Worm (Caenorhabditis elegans) whole organism, L3 larva: ENCODE data around the gene T22G5.1.
A peak's percentile ranks its signal among the peaks of the same experiment; 100 is the strongest.

Experiments
- ZK546.5 ChIP-seq: sonication (generic microtip); optimal IDR thresholded peaks from 2 replicates; lab custom pipeline; 2017; ENCODE audit warnings: missing biosample characterization, missing genetic modification characterization
- aly-2 ChIP-seq: fragments of 150-350 bp; optimal IDR thresholded peaks from 2 replicates; lab custom pipeline; 2014; ENCODE audit warnings: missing biosample characterization, missing genetic modification characterization
- ama-1 ChIP-seq: fragments of 150-350 bp; optimal IDR thresholded peaks from 2 replicates; lab custom pipeline; 2018
- ceh-16 ChIP-seq: sonication (generic microtip); optimal IDR thresholded peaks from 2 replicates; lab custom pipeline; 2017; ENCODE audit warnings: missing biosample characterization, missing genetic modification characterization
- ceh-28 ChIP-seq: fragments of 150-350 bp; optimal IDR thresholded peaks from 2 replicates; lab custom pipeline; 2014; ENCODE audit warnings: missing biosample characterization, missing genetic modification reagents, missing genetic modification characterization
- ceh-82 ChIP-seq: fragments of 150-350 bp; optimal IDR thresholded peaks from 2 replicates; lab custom pipeline; 2014; ENCODE audit warnings: missing biosample characterization, missing genetic modification characterization
- ceh-9 ChIP-seq: sonication (generic microtip); optimal IDR thresholded peaks from 2 replicates; lab custom pipeline; 2018; ENCODE audit warnings: missing biosample characterization, missing genetic modification characterization
- daf-12 ChIP-seq: fragments of 150-350 bp; optimal IDR thresholded peaks from 2 replicates; lab custom pipeline; 2014; ENCODE audit warnings: missing biosample characterization, missing genetic modification reagents, missing genetic modification characterization
- egl-27 ChIP-seq: sonication (generic microtip); optimal IDR thresholded peaks from 4 replicates; lab custom pipeline; 2017; ENCODE audit warnings: missing biosample characterization, missing genetic modification reagents, missing genetic modification characterization
- elt-1 ChIP-seq: fragments of 150-350 bp; optimal IDR thresholded peaks from 2 replicates; lab custom pipeline; 2014; ENCODE audit warnings: missing biosample characterization, missing genetic modification characterization
- elt-2 ChIP-seq: sonication (generic microtip); optimal IDR thresholded peaks from 2 replicates; lab custom pipeline; 2016; ENCODE audit warnings: missing genetic modification reagents, mild to moderate bottlenecking, missing genetic modification characterization, missing compliant biosample characterization
- elt-3 ChIP-seq, 3 experiments: fragments of 150-350 bp in 1 of 3; sonication (generic microtip) in 2 of 3; optimal IDR thresholded peaks; 2 replicates in 2 of 3; 4 replicates in 1 of 3; lab custom pipeline; 2014 to 2017; ENCODE audit warnings: missing biosample characterization in 3 of 3, missing genetic modification characterization in 3 of 3
- eor-1 ChIP-seq, 2 experiments: fragments of 150-350 bp; optimal IDR thresholded peaks; 2 replicates each; lab custom pipeline; 2014 to 2018; ENCODE audit warnings: missing biosample characterization in 2 of 2, missing genetic modification characterization in 2 of 2
- fkh-10 ChIP-seq: sonication (generic microtip); optimal IDR thresholded peaks from 2 replicates; lab custom pipeline; 2017; ENCODE audit warnings: missing biosample characterization, missing genetic modification reagents, missing genetic modification characterization
- fkh-2 ChIP-seq: fragments of 150-350 bp; optimal IDR thresholded peaks from 2 replicates; lab custom pipeline; 2014; ENCODE audit warnings: missing biosample characterization, missing genetic modification reagents, missing genetic modification characterization
- fos-1 ChIP-seq: fragments of 150-350 bp; optimal IDR thresholded peaks from 2 replicates; lab custom pipeline; 2014; ENCODE audit warnings: missing biosample characterization, missing genetic modification characterization
- hmg-11 ChIP-seq: sonication (generic microtip); optimal IDR thresholded peaks from 2 replicates; lab custom pipeline; 2016; ENCODE audit warnings: missing genetic modification characterization, missing compliant biosample characterization
- lin-15B ChIP-seq: fragments of 150-350 bp; optimal IDR thresholded peaks from 2 replicates; lab custom pipeline; 2014; ENCODE audit warnings: missing biosample characterization, missing genetic modification characterization
- lin-39 ChIP-seq: fragments of 150-350 bp; optimal IDR thresholded peaks from 2 replicates; lab custom pipeline; 2018; ENCODE audit warnings: missing biosample characterization, missing genetic modification reagents, missing genetic modification characterization
- mml-1 ChIP-seq: fragments of 150-350 bp; sonication (generic microtip); optimal IDR thresholded peaks from 3 replicates; lab custom pipeline; 2014; ENCODE audit warnings: missing biosample characterization, missing genetic modification characterization
- nfya-1 ChIP-seq: sonication (generic microtip); optimal IDR thresholded peaks from 2 replicates; lab custom pipeline; 2017; ENCODE audit warnings: missing genetic modification characterization, mild to moderate bottlenecking, missing compliant biosample characterization, antibody characterized with exemption, moderate library complexity; ENCODE audit not compliant: insufficient read depth
- nhr-11 ChIP-seq: fragments of 150-350 bp; optimal IDR thresholded peaks from 2 replicates; lab custom pipeline; 2014; ENCODE audit warnings: missing biosample characterization, missing genetic modification characterization
- nhr-12 ChIP-seq: fragments of 150-350 bp; optimal IDR thresholded peaks from 2 replicates; lab custom pipeline; 2014; ENCODE audit warnings: missing biosample characterization, missing genetic modification characterization
- nhr-237 ChIP-seq: fragments of 150-350 bp; optimal IDR thresholded peaks from 2 replicates; lab custom pipeline; 2014; ENCODE audit warnings: missing biosample characterization, missing genetic modification characterization
- nhr-25 ChIP-seq: sonication (generic microtip); optimal IDR thresholded peaks from 2 replicates; lab custom pipeline; 2017; ENCODE audit warnings: missing biosample characterization, missing genetic modification characterization
- nhr-43 ChIP-seq: sonication (generic microtip); optimal IDR thresholded peaks from 2 replicates; lab custom pipeline; 2016; ENCODE audit warnings: mild to moderate bottlenecking, missing genetic modification characterization, missing compliant biosample characterization; ENCODE audit not compliant: poor library complexity, severe bottlenecking
- nhr-67 ChIP-seq: fragments of 150-350 bp; optimal IDR thresholded peaks from 2 replicates; lab custom pipeline; 2014; ENCODE audit warnings: missing biosample characterization, missing genetic modification characterization
- nhr-77 ChIP-seq: fragments of 150-350 bp; optimal IDR thresholded peaks from 2 replicates; lab custom pipeline; 2014; ENCODE audit warnings: missing biosample characterization, missing genetic modification characterization
- pha-4 ChIP-seq: fragments of 150-350 bp; optimal IDR thresholded peaks from 2 replicates; lab custom pipeline; 2014; ENCODE audit warnings: missing biosample characterization, missing genetic modification reagents, missing genetic modification characterization
- pqm-1 ChIP-seq: fragments of 150-350 bp; optimal IDR thresholded peaks from 2 replicates; lab custom pipeline; 2017; ENCODE audit warnings: missing biosample characterization, missing genetic modification characterization, inconsistent platforms
- skn-1 ChIP-seq: fragments of 150-350 bp; optimal IDR thresholded peaks from 2 replicates; lab custom pipeline; 2014; ENCODE audit warnings: missing biosample characterization, missing genetic modification characterization
- snpc-4 ChIP-seq: fragments of 150-350 bp; optimal IDR thresholded peaks from 2 replicates; lab custom pipeline; 2014; ENCODE audit warnings: missing biosample characterization, missing genetic modification characterization
- tbx-2 ChIP-seq: sonication (generic microtip); optimal IDR thresholded peaks from 2 replicates; lab custom pipeline; 2016; ENCODE audit warnings: mild to moderate bottlenecking, missing genetic modification characterization, missing compliant biosample characterization
- unc-62 ChIP-seq: fragments of 150-350 bp; sonication (generic microtip); optimal IDR thresholded peaks from 4 replicates; lab custom pipeline; 2014; ENCODE audit warnings: missing biosample characterization, missing genetic modification reagents, missing genetic modification characterization
- ztf-11 ChIP-seq: fragments of 150-350 bp; optimal IDR thresholded peaks from 2 replicates; lab custom pipeline; 2014; ENCODE audit warnings: missing biosample characterization, missing genetic modification characterization
- ztf-4 ChIP-seq: fragments of 150-350 bp; optimal IDR thresholded peaks from 2 replicates; lab custom pipeline; 2014; ENCODE audit warnings: missing biosample characterization, missing genetic modification characterization

T22G5.1 gene

ce11 chrV:13848379-13848778 is 28.2 kb upstream of the T22G5.1 start, which contains the start of gene srx-133:
TSS of gene srx-133 (plus strand) at chrV:13848679.
- TF ChIP-seq ceh-82 (tag; lab: Kevin White, UChicago) (no peak), pqm-1 (tag; lab: Kevin White, UChicago) (no peak), nhr-67 (tag; lab: Kevin White, UChicago) (no peak), elt-2 (tag; lab: Kevin White, UChicago) (no peak), ZK546.5 (no peak), lin-15B (tag; lab: Kevin White, UChicago) (no peak)

- TF ChIP-seq unc-62 (GFP tag; lab: Kevin White, UChicago): no peak
- no peak for TF ChIP-seq elt-1 (tag; lab: Kevin White, UChicago)
- no peak for TF ChIP-seq ceh-16
- no peak for TF ChIP-seq fkh-10 (GFP tag; lab: Kevin White, UChicago)
- no peak for TF ChIP-seq aly-2 (tag; lab: Kevin White, UChicago)
- no peak for TF ChIP-seq eor-1 (tag; optimal IDR thresholded peaks at IDR 0.05; lab: Kevin White, UChicago)
- no peak for TF ChIP-seq skn-1 (tag; lab: Kevin White, UChicago)
- no peak for TF ChIP-seq ZK546.5
- no peak for TF ChIP-seq ceh-82 (tag; lab: Kevin White, UChicago)
- TF ChIP-seq ama-1 (lab: Kevin White, UChicago): no peak
- no peak for TF ChIP-seq fos-1 (tag; lab: Kevin White, UChicago)
- no peak for TF ChIP-seq fkh-2 (tag; lab: Kevin White, UChicago)
- no peak for TF ChIP-seq nhr-25 (tag; lab: Kevin White, UChicago)
- no peak for TF ChIP-seq hmg-11 (tag; lab: Kevin White, UChicago)
- no peak for TF ChIP-seq nhr-77 (tag; lab: Kevin White, UChicago)
- TF ChIP-seq elt-2 (tag; lab: Kevin White, UChicago): no peak
- no peak for TF ChIP-seq ceh-9 (tag; lab: Kevin White, UChicago)
- TF ChIP-seq nhr-12 (tag; lab: Kevin White, UChicago): no peak
- no peak for TF ChIP-seq elt-3 (tag; optimal IDR thresholded peaks at IDR 0.05; lab: Kevin White, UChicago)
- TF ChIP-seq, all 47 proteins: peak for 0
These were observed 26.5 kb upstream of the T22G5.1 start, which contains the start of gene hpx-2 for ce11 chrV:13850170-13850569. TSS of gene hpx-2 (plus strand) at chrV:13850470.

- TF ChIP-seq nfya-1 (tag; lab: Kevin White, UChicago): no peak
- TF ChIP-seq pha-4 (tag; lab: Kevin White, UChicago): peak; percentile 91
- TF ChIP-seq nhr-237 (tag; lab: Kevin White, UChicago): no peak
- no peak for TF ChIP-seq daf-12 (tag; lab: Kevin White, UChicago)
- no peak for TF ChIP-seq egl-27
These were observed 22.3 kb upstream of the T22G5.1 start, which contains the start of gene ttr-21 for ce11 chrV:13854306-13854705. TSS of gene ttr-21 (minus strand) at chrV:13854405.

ce11 chrV:13856376-13856775 is 20.3 kb upstream of the T22G5.1 start, which contains the start of gene srx-134:
TSS of gene srx-134 (minus strand) at chrV:13856476.
- no peak for TF ChIP-seq ama-1 (lab: Kevin White, UChicago)
- TF ChIP-seq ceh-28 (tag; lab: Kevin White, UChicago): no peak
- TF ChIP-seq nhr-43 (tag; lab: Kevin White, UChicago): no peak
- TF ChIP-seq fos-1 (tag; lab: Kevin White, UChicago): no peak
- TF ChIP-seq tbx-2: no peak
- no peak for TF ChIP-seq eor-1 (tag; optimal IDR thresholded peaks at IDR 0.05; lab: Kevin White, UChicago)
- TF ChIP-seq ceh-16: no peak
- no peak for TF ChIP-seq aly-2 (tag; lab: Kevin White, UChicago)
- TF ChIP-seq nhr-11 (tag; lab: Kevin White, UChicago): no peak
- TF ChIP-seq ceh-82 (tag; lab: Kevin White, UChicago): no peak
- TF ChIP-seq ztf-11 (tag; lab: Kevin White, UChicago): no peak
- no peak for TF ChIP-seq lin-39 (tag; lab: Kevin White, UChicago)
- no peak for TF ChIP-seq elt-1 (tag; lab: Kevin White, UChicago)
- no peak for TF ChIP-seq nfya-1 (tag; lab: Kevin White, UChicago)
- no peak for TF ChIP-seq ztf-4
- TF ChIP-seq snpc-4 (tag; lab: Kevin White, UChicago): no peak
- no peak for TF ChIP-seq ZK546.5
- no peak for TF ChIP-seq daf-12 (tag; lab: Kevin White, UChicago)
- TF ChIP-seq mml-1 (tag; lab: Kevin White, UChicago): no peak
- TF ChIP-seq lin-15B (tag; lab: Kevin White, UChicago): no peak
